Fruit fly (Drosophila melanogaster): ENCODE data around the gene ver.

- no peak for TF ChIP-seq CG14655 (GFP tag; optimal IDR thresholded peaks at IDR 0.05)
- no peak for TF ChIP-seq CG10348 (GFP tag; IDR thresholded peaks at IDR 0.05)
- no peak for TF ChIP-seq CG8159 (tag; optimal IDR thresholded peaks at IDR 0.05)
- no peak for TF ChIP-seq CG9948 (tag; optimal IDR thresholded peaks at IDR 0.05)
- no peak for TF ChIP-seq CG4496 (GFP tag; IDR thresholded peaks at IDR 0.05)
- no peak for TF ChIP-seq CG12605 (GFP tag; IDR thresholded peaks at IDR 0.05)
- no peak for TF ChIP-seq Pif1B (GFP tag; optimal IDR thresholded peaks at IDR 0.05)
- TF ChIP-seq D1 (tag; optimal IDR thresholded peaks at IDR 0.05), result no peak
Observed at dm6 chr3L:12532220-12532619, 8.4 kb downstream of the ver start.

Measured in whole organism, pupa.